Worm (Caenorhabditis elegans) whole organism, L4/young adult: ENCODE data around the gene rbg-1.

Experiments
- W03F9.2 ChIP-seq: fragments of 150-350 bp; optimal IDR thresholded peaks from 2 replicates; lab custom pipeline; 2014; ENCODE audit warnings: missing biosample characterization, missing genetic modification characterization
- dao-5 ChIP-seq: sonication (generic microtip); optimal IDR thresholded peaks from 2 replicates; lab custom pipeline; 2016; ENCODE audit warnings: missing genotype, missing genetic modification characterization, moderate library complexity, missing compliant biosample characterization
- him-1 ChIP-seq: sonication (generic microtip); optimal IDR thresholded peaks from 2 replicates; lab custom pipeline; 2016; ENCODE audit warnings: missing genotype, missing genetic modification reagents, missing genetic modification characterization, missing compliant biosample characterization

Gene rbg-1

ce11 chrX:14983274-14983673 is at the start of gene rbg-1:
TSS of gene rbg-1 (plus strand) at chrX:14983533.
- no peak for TF ChIP-seq him-1
- peak; percentile 51 for TF ChIP-seq W03F9.2 (tag; lab: Kevin White, UChicago)
- TF ChIP-seq dao-5 (tag; lab: Kevin White, UChicago), result no peak

- TF ChIP-seq him-1, result no peak
- no peak for TF ChIP-seq W03F9.2 (tag; lab: Kevin White, UChicago)
- no peak for TF ChIP-seq dao-5 (tag; lab: Kevin White, UChicago)
Observed at ce11 chrX:14938188-14938587, 45.1 kb upstream of the rbg-1 start.

ce11 chrX:14946217-14946463 is 37.2 kb upstream of the rbg-1 start, which contains the start of gene mrp-5:
TSS of gene mrp-5 (minus strand) at chrX:14946317.
- TF ChIP-seq him-1 (no peak), dao-5 (tag; lab: Kevin White, UChicago) (no peak), W03F9.2 (tag; lab: Kevin White, UChicago) (no peak)

ce11 chrX:14946464-14947354 is 36.6 kb upstream of the rbg-1 start:
- TF ChIP-seq him-1 (no peak), dao-5 (tag; lab: Kevin White, UChicago) (no peak), W03F9.2 (tag; lab: Kevin White, UChicago) (no peak)

ce11 chrX:14947355-14947668 is 36.0 kb upstream of the rbg-1 start:
- TF ChIP-seq him-1, result no peak
- TF ChIP-seq W03F9.2 (tag; lab: Kevin White, UChicago), result no peak
- TF ChIP-seq dao-5 (tag; lab: Kevin White, UChicago), result no peak

- no peak for TF ChIP-seq him-1
- TF ChIP-seq dao-5 (tag; lab: Kevin White, UChicago), result no peak
- no peak for TF ChIP-seq W03F9.2 (tag; lab: Kevin White, UChicago)
Observed at ce11 chrX:14951797-14952196, 31.5 kb upstream of the rbg-1 start.

- no peak for TF ChIP-seq him-1
- TF ChIP-seq dao-5 (tag; lab: Kevin White, UChicago), result no peak
- no peak for TF ChIP-seq W03F9.2 (tag; lab: Kevin White, UChicago)
Observed at ce11 chrX:14954548-14954947, 28.8 kb upstream of the rbg-1 start, which contains the start of gene pag-3. TSS of gene pag-3 (minus strand) at chrX:14954648.

- TF ChIP-seq him-1 (no peak), W03F9.2 (tag; lab: Kevin White, UChicago) (no peak), dao-5 (tag; lab: Kevin White, UChicago) (no peak)
Observed at ce11 chrX:14957176-14957575, 26.2 kb upstream of the rbg-1 start.

ce11 chrX:14958401-14958800 is 24.9 kb upstream of the rbg-1 start:
- TF ChIP-seq W03F9.2 (tag; lab: Kevin White, UChicago), result no peak
- TF ChIP-seq him-1, result no peak
- TF ChIP-seq dao-5 (tag; lab: Kevin White, UChicago), result no peak

- no peak for TF ChIP-seq W03F9.2 (tag; lab: Kevin White, UChicago)
Observed at ce11 chrX:14959393-14960073, 23.8 kb upstream of the rbg-1 start.

ce11 chrX:14960841-14961240 is 22.5 kb upstream of the rbg-1 start:
- TF ChIP-seq dao-5 (tag; lab: Kevin White, UChicago) (no peak), W03F9.2 (tag; lab: Kevin White, UChicago) (no peak), him-1 (no peak)

ce11 chrX:14961471-14961870 is 21.9 kb upstream of the rbg-1 start, which contains the start of gene idpp-3:
TSS of gene idpp-3 (minus strand) at chrX:14961571.
- TF ChIP-seq dao-5 (tag; lab: Kevin White, UChicago) (no peak), him-1 (no peak), W03F9.2 (tag; lab: Kevin White, UChicago) (no peak)

- TF ChIP-seq W03F9.2 (tag; lab: Kevin White, UChicago), result no peak
- no peak for TF ChIP-seq him-1
- TF ChIP-seq dao-5 (tag; lab: Kevin White, UChicago), result no peak
Observed at ce11 chrX:14962456-14962855, 20.9 kb upstream of the rbg-1 start, which contains the start of gene rgs-10. TSS of gene rgs-10 (plus strand) at chrX:14962756.

- TF ChIP-seq W03F9.2 (tag; lab: Kevin White, UChicago) (no peak), dao-5 (tag; lab: Kevin White, UChicago) (no peak), him-1 (no peak)
Observed at ce11 chrX:14964253-14964652, 19.1 kb upstream of the rbg-1 start, which contains the start of gene rgs-11. TSS of gene rgs-11 (plus strand) at chrX:14964553.
